Fruit fly (Drosophila melanogaster) whole organism, prepupa: Measurements from ENCODE around the gene eIF4H2.

Source experiments
- CG3919 ChIP-seq: fragments of 200-800 bp; sonication (Bioruptor generic); optimal IDR thresholded peaks from 3 replicates; lab custom pipeline; 2016; ENCODE audit warnings: missing biosample characterization, missing genetic modification characterization
- Eip78C ChIP-seq: fragments of 200-800 bp; sonication (Bioruptor generic); peaks from one replicate; lab custom pipeline; 2016; ENCODE audit warnings: missing biosample characterization, missing genetic modification characterization
- OdsH ChIP-seq: fragments of 200-800 bp; sonication (Bioruptor generic); optimal IDR thresholded peaks from 3 replicates; lab custom pipeline; 2016; ENCODE audit warnings: missing biosample characterization, missing genetic modification characterization

DNA sequence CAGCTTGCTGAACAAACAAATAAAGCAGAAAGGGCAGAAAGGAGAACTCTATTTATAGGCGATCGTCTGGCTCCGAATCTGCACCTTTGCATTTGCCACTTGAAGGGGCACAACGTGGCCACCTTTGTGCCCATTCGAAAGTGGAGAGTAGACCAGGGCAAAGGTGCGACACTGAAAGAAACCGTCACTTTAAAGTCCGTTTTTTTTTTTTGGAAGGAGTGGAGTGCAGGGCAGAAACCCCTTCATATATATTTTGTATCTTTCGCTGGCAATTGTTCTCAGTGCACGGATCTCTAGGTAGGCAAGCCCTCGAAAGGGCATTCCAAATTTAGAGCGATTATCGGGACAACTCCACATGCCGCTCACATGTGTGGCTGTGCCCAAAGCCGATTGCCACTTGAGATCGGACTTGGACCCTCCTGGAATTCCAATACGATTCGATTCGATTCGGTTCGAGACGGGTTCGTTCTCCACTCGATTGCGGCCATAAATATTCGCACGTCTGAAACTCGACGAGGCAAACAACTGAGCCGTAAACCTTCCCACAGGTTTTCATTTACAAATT is 44.3 kb downstream of the eIF4H2 start:
- TF ChIP-seq CG3919: peak; percentile 34
- no peak for TF ChIP-seq OdsH (GFP tag; lab: Kevin White, UChicago)
- TF ChIP-seq Eip78C (GFP tag; lab: Kevin White, UChicago): peak; percentile 22
